Fruit fly (Drosophila melanogaster) whole organism: ENCODE measurements around the gene CG32344.

Experiments
- CG8478 ChIP-seq: fragments of >200 bp; optimal IDR thresholded peaks from 2 replicates; lab custom pipeline; 2018; ENCODE audit warnings: inconsistent platforms
- pan ChIP-seq: fragments of >200 bp; optimal IDR thresholded peaks from 2 replicates; lab custom pipeline; 2017
- psq ChIP-seq: fragments of >200 bp; optimal IDR thresholded peaks from 2 replicates; lab custom pipeline; 2017
- usp ChIP-seq: fragments of >200 bp; optimal IDR thresholded peaks from 2 replicates; lab custom pipeline; 2017; ENCODE audit warnings: missing biosample characterization, missing genetic modification characterization, mixed read lengths

dm6 chr3L:273291-273690 is 51.2 kb downstream of the CG32344 start, which contains the start of gene CG32845:
- TF ChIP-seq psq, result no peak
- no peak for TF ChIP-seq CG8478 (lab: Kevin White, UChicago)
- no peak for TF ChIP-seq usp
- TF ChIP-seq pan (lab: Kevin White, UChicago), result no peak
